Fruit fly (Drosophila melanogaster) whole organism, embryonic: ENCODE results near the gene tank.
A peak's percentile ranks its signal among the peaks of the same experiment; 100 is the strongest.

Source experiments
- B-H2 ChIP-seq: fragments of 200-800 bp; sonication (Bioruptor generic); optimal IDR thresholded peaks from 2 replicates; lab custom pipeline; 2018; ENCODE audit warnings: missing biosample characterization, mild to moderate bottlenecking, missing genetic modification characterization
- BtbVII ChIP-seq: fragments of 200-800 bp; sonication (Bioruptor generic); optimal IDR thresholded peaks from 3 replicates; lab custom pipeline; 2017; ENCODE audit warnings: missing biosample characterization, mild to moderate bottlenecking, missing genetic modification characterization
- CG10147 ChIP-seq: fragments of 200-800 bp; sonication (Bioruptor generic); optimal IDR thresholded peaks from 2 replicates; lab custom pipeline; 2019; ENCODE audit warnings: missing biosample characterization, mild to moderate bottlenecking, missing genetic modification characterization, moderate library complexity
- CG11085 ChIP-seq: fragments of 200-800 bp; sonication (Bioruptor generic); IDR thresholded peaks from 2 replicates; pipeline ENCODE4 v1.3.6; 2022; ENCODE audit warnings: missing biosample characterization, missing genetic modification characterization
- CG11696 ChIP-seq: fragments of 200-800 bp; sonication (Bioruptor generic); IDR thresholded peaks from 2 replicates; pipeline ENCODE4 v1.3.6; 2022; ENCODE audit warnings: missing biosample characterization, missing genetic modification characterization
- CG15601 ChIP-seq: fragments of 200-800 bp; sonication (Bioruptor generic); optimal IDR thresholded peaks from 3 replicates; lab custom pipeline; 2019; ENCODE audit warnings: missing biosample characterization, mild to moderate bottlenecking, missing genetic modification characterization, moderate library complexity
- CG17328 ChIP-seq: fragments of 200-800 bp; sonication (Bioruptor generic); IDR thresholded peaks from 2 replicates; pipeline ENCODE4 v1.3.6; 2022; ENCODE audit warnings: missing biosample characterization, missing genetic modification characterization
- CG18619 ChIP-seq: fragments of 200-800 bp; sonication (Bioruptor generic); optimal IDR thresholded peaks from 3 replicates; lab custom pipeline; 2017; ENCODE audit warnings: missing biosample characterization, mild to moderate bottlenecking, missing genetic modification characterization
- CG30403 ChIP-seq: fragments of 200-800 bp; sonication (Bioruptor generic); optimal IDR thresholded peaks from 3 replicates; lab custom pipeline; 2016; ENCODE audit warnings: missing biosample characterization, missing genetic modification characterization
- CG32767 ChIP-seq: fragments of 200-800 bp; sonication (Bioruptor generic); IDR thresholded peaks from 2 replicates; pipeline ENCODE4 v1.3.6; 2022; ENCODE audit warnings: missing biosample characterization, missing genetic modification characterization
- CG33213 ChIP-seq: fragments of 200-800 bp; sonication (Bioruptor generic); optimal IDR thresholded peaks from 3 replicates; lab custom pipeline; 2016; ENCODE audit warnings: missing biosample characterization, missing genetic modification characterization
- CG3407 ChIP-seq: fragments of 200-800 bp; sonication (Bioruptor generic); optimal IDR thresholded peaks from 2 replicates; lab custom pipeline; 2018; ENCODE audit warnings: missing biosample characterization, mild to moderate bottlenecking, missing genetic modification characterization
- CG6683 ChIP-seq: fragments of 200-800 bp; sonication (Bioruptor generic); optimal IDR thresholded peaks from 2 replicates; lab custom pipeline; 2017; ENCODE audit warnings: missing biosample characterization, mild to moderate bottlenecking, missing genetic modification characterization, missing genetic modification reagents
- CG6813 ChIP-seq: fragments of 200-800 bp; sonication (Bioruptor generic); optimal IDR thresholded peaks from 2 replicates; lab custom pipeline; 2017; ENCODE audit warnings: missing biosample characterization, missing genetic modification characterization, mild to moderate bottlenecking, moderate library complexity, missing genetic modification reagents
- CG6854 ChIP-seq: fragments of 200-800 bp; sonication (Bioruptor generic); optimal IDR thresholded peaks from 3 replicates; lab custom pipeline; 2017; ENCODE audit warnings: missing biosample characterization, mild to moderate bottlenecking, missing genetic modification characterization
- CG7839 ChIP-seq: fragments of 200-800 bp; sonication (Bioruptor generic); optimal IDR thresholded peaks from 3 replicates; lab custom pipeline; 2018; ENCODE audit warnings: missing biosample characterization, mild to moderate bottlenecking, missing genetic modification characterization, moderate library complexity
- Dad ChIP-seq: fragments of 200-800 bp; sonication (Bioruptor generic); optimal IDR thresholded peaks from 3 replicates; lab custom pipeline; 2016; ENCODE audit warnings: missing biosample characterization, missing genetic modification characterization
- Dbx ChIP-seq: fragments of 200-800 bp; sonication (Bioruptor generic); IDR thresholded peaks from 3 replicates; pipeline ENCODE4 v1.3.6; 2022; ENCODE audit warnings: missing biosample characterization, missing genetic modification characterization
- E2f2 ChIP-seq: fragments of 200-800 bp; sonication (Bioruptor generic); IDR thresholded peaks from 2 replicates; pipeline ENCODE4 v1.3.6; 2022; ENCODE audit warnings: missing biosample characterization, missing genetic modification characterization
- Eip74EF ChIP-seq, 2 experiments: fragments of 200-800 bp in 1 of 2; fragments of >200 bp in 1 of 2; sonication (Bioruptor generic) in 1 of 2; optimal IDR thresholded peaks; 2 replicates each; lab custom pipeline; 2017 to 2019; ENCODE audit warnings: missing biosample characterization in 2 of 2, missing genetic modification characterization in 2 of 2, mild to moderate bottlenecking in 1 of 2, moderate library complexity in 1 of 2
- GATAe ChIP-seq: fragments of 200-800 bp; sonication (Bioruptor generic); conservative IDR thresholded peaks from 2 replicates; pipeline ENCODE4 v1.3.6; 2022; ENCODE audit warnings: missing biosample characterization, missing genetic modification characterization
- HLH54F ChIP-seq: fragments of 200-800 bp; sonication (Bioruptor generic); optimal IDR thresholded peaks from 3 replicates; lab custom pipeline; 2016; ENCODE audit warnings: missing biosample characterization, missing genetic modification characterization
- Hr51 ChIP-seq, 2 experiments: fragments of 200-800 bp; sonication (Bioruptor generic); optimal IDR thresholded peaks; 2 replicates in 1 of 2; 3 replicates in 1 of 2; lab custom pipeline; 2016 to 2018; ENCODE audit warnings: missing biosample characterization in 2 of 2, missing genetic modification characterization in 2 of 2, mild to moderate bottlenecking in 1 of 2, moderate library complexity in 1 of 2
- Lim3 ChIP-seq: fragments of 200-800 bp; sonication (Bioruptor generic); IDR thresholded peaks from 2 replicates; pipeline ENCODE4 v1.3.6; 2022; ENCODE audit warnings: missing biosample characterization, missing genetic modification characterization
- Nf-YA ChIP-seq: fragments of 200-800 bp; sonication (Bioruptor generic); IDR thresholded peaks from 2 replicates; pipeline ENCODE4 v1.3.6; 2022; ENCODE audit warnings: missing biosample characterization, missing genetic modification characterization
- Nf-YB ChIP-seq: fragments of 200-800 bp; sonication (Bioruptor generic); optimal IDR thresholded peaks from 3 replicates; lab custom pipeline; 2019; ENCODE audit warnings: missing biosample characterization, mild to moderate bottlenecking, missing genetic modification characterization, moderate library complexity
- Oli ChIP-seq: fragments of 200-800 bp; sonication (Bioruptor generic); optimal IDR thresholded peaks from 2 replicates; lab custom pipeline; 2018; ENCODE audit warnings: missing biosample characterization, mild to moderate bottlenecking, missing genetic modification characterization, moderate library complexity
- Opbp ChIP-seq: fragments of 200-800 bp; sonication (Bioruptor generic); IDR thresholded peaks from 3 replicates; pipeline ENCODE4 v1.3.6; 2022; ENCODE audit warnings: missing biosample characterization, missing genetic modification characterization; ENCODE audit not compliant: partially characterized antibody
- Six4 ChIP-seq: fragments of 200-800 bp; sonication (Bioruptor generic); optimal IDR thresholded peaks from 2 replicates; lab custom pipeline; 2016; ENCODE audit warnings: missing biosample characterization, missing genetic modification characterization
- Spps ChIP-seq: fragments of 200-800 bp; sonication (Bioruptor generic); optimal IDR thresholded peaks from 2 replicates; lab custom pipeline; 2018; ENCODE audit warnings: missing biosample characterization, mild to moderate bottlenecking, missing genetic modification characterization
- Ssrp ChIP-seq: fragments of 200-800 bp; sonication (Bioruptor generic); optimal IDR thresholded peaks from 2 replicates; lab custom pipeline; 2018; ENCODE audit warnings: missing biosample characterization, mild to moderate bottlenecking, missing genetic modification characterization, moderate library complexity
- Taf1 ChIP-seq: fragments of 200-800 bp; sonication (Bioruptor generic); IDR thresholded peaks from 2 replicates; pipeline ENCODE4 v1.3.6; 2022; ENCODE audit warnings: missing biosample characterization, missing genetic modification characterization
- Xrp1 ChIP-seq: fragments of 200-800 bp; sonication (Bioruptor generic); IDR thresholded peaks from 2 replicates; pipeline ENCODE4 v1.3.6; 2022; ENCODE audit warnings: missing biosample characterization, missing genetic modification characterization
- bowl ChIP-seq: fragments of 200-800 bp; sonication (Bioruptor generic); IDR thresholded peaks from 2 replicates; pipeline ENCODE4 v1.3.6; 2022; ENCODE audit warnings: missing biosample characterization, missing genetic modification characterization
- bsh ChIP-seq, 2 experiments: fragments of 200-800 bp; sonication (Bioruptor generic); optimal IDR thresholded peaks; 2 replicates each; lab custom pipeline; 2017 to 2018; ENCODE audit warnings: mild to moderate bottlenecking in 2 of 2, missing biosample characterization in 2 of 2, missing genetic modification characterization in 2 of 2, moderate library complexity in 1 of 2
- ci ChIP-seq: fragments of 200-800 bp; sonication (Bioruptor generic); IDR thresholded peaks from 3 replicates; pipeline ENCODE4 v1.3.6; 2022; ENCODE audit warnings: missing biosample characterization, missing genetic modification characterization
- croc ChIP-seq: fragments of 200-800 bp; sonication (Bioruptor generic); conservative IDR thresholded peaks from 3 replicates; pipeline ENCODE4 v1.3.6; 2022; ENCODE audit warnings: missing biosample characterization, missing genetic modification characterization
- dysf ChIP-seq: fragments of 200-800 bp; sonication (Bioruptor generic); IDR thresholded peaks from 3 replicates; pipeline ENCODE4 v1.3.6; 2022; ENCODE audit warnings: missing biosample characterization, missing genetic modification characterization
- en ChIP-seq: fragments of 200-800 bp; sonication (Bioruptor generic); optimal IDR thresholded peaks from 2 replicates; lab custom pipeline; 2016; ENCODE audit warnings: missing biosample characterization, missing genetic modification characterization
- gcm2 ChIP-seq: fragments of 200-800 bp; sonication (Bioruptor generic); optimal IDR thresholded peaks from 2 replicates; lab custom pipeline; 2016; ENCODE audit warnings: missing biosample characterization, missing genetic modification characterization
- hb ChIP-seq: fragments of 200-800 bp; sonication (Bioruptor generic); IDR thresholded peaks from 3 replicates; pipeline ENCODE4 v1.3.6; 2022; ENCODE audit warnings: missing biosample characterization, missing genetic modification characterization; ENCODE audit not compliant: partially characterized antibody
- ind ChIP-seq: fragments of 200-800 bp; sonication (Bioruptor generic); optimal IDR thresholded peaks from 3 replicates; lab custom pipeline; 2016; ENCODE audit warnings: missing biosample characterization, missing genetic modification characterization
- nerfin-1 ChIP-seq: fragments of 200-800 bp; sonication (Bioruptor generic); optimal IDR thresholded peaks from 3 replicates; lab custom pipeline; 2019; ENCODE audit warnings: missing biosample characterization, mild to moderate bottlenecking, missing genetic modification characterization, moderate library complexity
- otp ChIP-seq: fragments of 200-800 bp; sonication (Bioruptor generic); IDR thresholded peaks from 3 replicates; pipeline ENCODE4, ENCODE4 v1.3.6; 2022; ENCODE audit warnings: missing biosample characterization, missing genetic modification characterization
- pan ChIP-seq, 4 experiments: fragments of >200 bp in 3 of 4; fragments of 200-800 bp in 1 of 4; sonication (Bioruptor generic) in 1 of 4; optimal IDR thresholded peaks in 3 of 4; IDR thresholded peaks in 1 of 4; 2 replicates each; pipeline versions ENCODE4 v1.3.6 to Lab custom; 2017 to 2022; ENCODE audit warnings: missing biosample characterization in 2 of 4, missing genetic modification characterization in 2 of 4, mixed read lengths in 1 of 4
- phol ChIP-seq: fragments of 200-800 bp; sonication (Bioruptor generic); optimal IDR thresholded peaks from 3 replicates; lab custom pipeline; 2018; ENCODE audit warnings: missing biosample characterization, mild to moderate bottlenecking, missing genetic modification characterization, moderate library complexity
- seq ChIP-seq: fragments of 200-800 bp; sonication (Bioruptor generic); IDR thresholded peaks from 2 replicates; pipeline ENCODE4 v1.3.6; 2022; ENCODE audit warnings: missing biosample characterization, missing genetic modification characterization
- ssp ChIP-seq: fragments of 200-800 bp; sonication (Bioruptor generic); IDR thresholded peaks from 2 replicates; pipeline ENCODE4 v1.3.6; 2022; ENCODE audit warnings: missing biosample characterization, missing genetic modification characterization
- tio ChIP-seq: fragments of 200-800 bp; sonication (Bioruptor generic); optimal IDR thresholded peaks from 2 replicates; lab custom pipeline; 2017; ENCODE audit warnings: missing biosample characterization, missing genetic modification characterization, inconsistent platforms

Gene tank

dm6 chr2L:4856118-4856517, 18.3 kb upstream of the tank start (continued):
- peak; percentile 76 for TF ChIP-seq Oli (tag; lab: Kevin White, UChicago)
- 0 out of 3 replicates have a peak, but pooled peaks have one; percentile 29 for TF ChIP-seq Dbx (GFP tag; lab: Robert Waterston, UW)
- TF ChIP-seq seq (GFP tag; lab: Robert Waterston, UW) = 0 out of 2 replicates have a peak, but pooled peaks have one; percentile 16
- TF ChIP-seq Taf1 = no peak; the same call in 1 of the 2 replicates
- peak; percentile 23 for TF ChIP-seq CG6854
- TF ChIP-seq phol (tag; lab: Kevin White, UChicago) = peak; percentile 76
- peak; percentile 52; the same call in 1 of the 3 replicates for TF ChIP-seq dysf (GFP tag; lab: Robert Waterston, UW)
- no peak for TF ChIP-seq ssp
- peak; percentile 37 for TF ChIP-seq Ssrp (tag; lab: Kevin White, UChicago)
- peak; percentile 65; the same call in 2 of the 3 replicates for TF ChIP-seq otp (GFP tag; lab: Robert Waterston, UW)
- peak; percentile 58 for TF ChIP-seq CG3407
- TF ChIP-seq Lim3 = no peak
- TF ChIP-seq CG15601 (tag; lab: Kevin White, UChicago) = no peak
- TF ChIP-seq CG18619 (GFP tag; lab: Kevin White, UChicago) = peak; percentile 5
- no peak for TF ChIP-seq Opbp
- TF ChIP-seq Xrp1 (GFP tag; lab: Robert Waterston, UW) = peak; percentile 81
- no peak for TF ChIP-seq CG33213 (GFP tag; lab: Kevin White, UChicago)
- peak; percentile 60 for TF ChIP-seq CG30403 (GFP tag; lab: Kevin White, UChicago)
- TF ChIP-seq Spps = peak; percentile 57
- TF ChIP-seq bowl (GFP tag; lab: Robert Waterston, UW) = peak; percentile 31; the same call in 1 of the 2 replicates
- TF ChIP-seq CG32767 = peak; percentile 71
- no peak for TF ChIP-seq Dad (GFP tag; lab: Kevin White, UChicago)
- TF ChIP-seq B-H2 (GFP tag; lab: Kevin White, UChicago) = no peak
- peak in 1 of 2 experiments; percentile 78 for TF ChIP-seq Hr51 (GFP tag; optimal IDR thresholded peaks at IDR 0.05; lab: Kevin White, UChicago)
- no peak for TF ChIP-seq HLH54F (GFP tag; lab: Kevin White, UChicago)
- peak; percentile 63 for TF ChIP-seq tio (GFP tag; lab: Kevin White, UChicago)
- peak; percentile 78 for TF ChIP-seq ci (GFP tag; lab: Robert Waterston, UW)
- TF ChIP-seq CG17328 = peak; percentile 74
- peak; percentile 68 for TF ChIP-seq CG6813
- TF ChIP-seq CG11696 = peak; percentile 87
- peak; percentile 44 for TF ChIP-seq nerfin-1 (tag; lab: Kevin White, UChicago)
- no peak for TF ChIP-seq Nf-YB (GFP tag; lab: Kevin White, UChicago)
- TF ChIP-seq pan (optimal IDR thresholded peaks at IDR 0.05; lab: Kevin White, UChicago) = no peak
- peak in 1 of 2 experiments; percentile 77 for TF ChIP-seq pan (GFP tag; optimal IDR thresholded peaks at IDR 0.05 in 1 of 2, IDR thresholded peaks at IDR 0.05 in 1 of 2)
- TF ChIP-seq CG7839 (tag; lab: Kevin White, UChicago) = peak; percentile 78
- peak; percentile 61 for TF ChIP-seq ind
- TF ChIP-seq en = no peak
- TF ChIP-seq gcm2 = no peak
- peak; percentile 45 for TF ChIP-seq Six4 (GFP tag; lab: Kevin White, UChicago)
- TF ChIP-seq bsh (GFP tag; optimal IDR thresholded peaks at IDR 0.05; lab: Kevin White, UChicago) = peak in 1 of 2 experiments; percentile 61
- TF ChIP-seq croc (GFP tag; lab: Robert Waterston, UW) = peak; percentile 42; the same call in 2 of the 3 replicates
- TF ChIP-seq BtbVII (GFP tag; lab: Kevin White, UChicago) = peak; percentile 48
- no peak for TF ChIP-seq GATAe (GFP tag; lab: Robert Waterston, UW)
- TF ChIP-seq CG11085 (GFP tag; lab: Robert Waterston, UW) = no peak
- no peak for TF ChIP-seq Nf-YA (GFP tag; lab: Robert Waterston, UW)
- TF ChIP-seq hb (GFP tag; lab: Robert Waterston, UW) = no peak
- peak; percentile 38; the same call in 1 of the 2 replicates for TF ChIP-seq E2f2 (GFP tag; lab: Robert Waterston, UW)
- peak; percentile 52 for TF ChIP-seq CG6683 (GFP tag; lab: Kevin White, UChicago)
- peak in 1 of 2 experiments; percentile 2 for TF ChIP-seq Eip74EF (GFP tag; optimal IDR thresholded peaks at IDR 0.05; lab: Kevin White, UChicago)
- TF ChIP-seq CG10147 (GFP tag; lab: Kevin White, UChicago) = peak; percentile 39
